Worm (Caenorhabditis elegans) whole organism, L4/young adult: ENCODE data around the gene T21D12.12.

Source experiments
- dao-5 ChIP-seq: sonication (generic microtip); optimal IDR thresholded peaks from 2 replicates; lab custom pipeline; 2016; ENCODE audit warnings: missing genotype, missing genetic modification characterization, moderate library complexity, missing compliant biosample characterization
- him-1 ChIP-seq: sonication (generic microtip); optimal IDR thresholded peaks from 2 replicates; lab custom pipeline; 2016; ENCODE audit warnings: missing genotype, missing genetic modification reagents, missing genetic modification characterization, missing compliant biosample characterization

DNA sequence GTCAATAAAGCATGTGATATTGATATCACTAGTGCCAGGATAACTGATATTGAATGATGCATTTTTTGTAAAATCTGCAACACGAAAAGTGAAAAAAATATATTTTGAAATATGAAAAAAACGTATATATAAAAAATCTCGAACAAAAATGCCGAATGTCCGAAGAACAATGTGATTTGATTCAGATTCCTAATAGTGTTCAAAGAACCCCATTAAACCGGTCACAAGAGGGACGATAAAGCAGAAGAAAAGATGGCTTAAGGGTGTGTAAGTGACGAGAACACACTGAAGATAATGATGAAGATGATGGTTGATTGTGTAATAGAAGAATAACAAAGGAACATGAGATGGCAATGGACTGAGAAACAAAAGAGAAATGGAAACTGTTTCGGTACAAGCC, 21.8 kb downstream of the T21D12.12 start, which contains the start of gene T21D12.14:
- TF ChIP-seq dao-5 (tag; lab: Kevin White, UChicago) = no peak
- no peak for TF ChIP-seq him-1 (tag; lab: Kevin White, UChicago)
